Worm (Caenorhabditis elegans) whole organism, young adult: ENCODE results near the gene C18D11.6.

ENCODE experiments used
- B0261.1 ChIP-seq: sonication (generic microtip); optimal IDR thresholded peaks from 2 replicates; lab custom pipeline; 2016; ENCODE audit warnings: mild to moderate bottlenecking, missing genetic modification characterization, moderate library complexity, missing compliant biosample characterization
- C06A6.2 ChIP-seq: fragments of 200-800 bp; sonication (Bioruptor generic); conservative IDR thresholded peaks from 2 replicates; pipeline ENCODE4 v1.3.6; 2022; ENCODE audit warnings: missing genetic modification characterization, missing compliant biosample characterization
- C17E4.6 ChIP-seq: fragments of 200-800 bp; sonication (Bioruptor generic); IDR thresholded peaks from 2 replicates; pipeline ENCODE4 v1.3.6; 2022; ENCODE audit warnings: missing genetic modification reagents, missing genetic modification characterization, missing compliant biosample characterization
- F10E7.11 ChIP-seq: sonication (generic microtip); optimal IDR thresholded peaks from 2 replicates; lab custom pipeline; 2017; ENCODE audit warnings: mild to moderate bottlenecking, missing genetic modification characterization, moderate library complexity, missing compliant biosample characterization
- F22D6.2 ChIP-seq: sonication (generic microtip); optimal IDR thresholded peaks from 2 replicates; lab custom pipeline; 2016; ENCODE audit warnings: mild to moderate bottlenecking, missing genetic modification characterization, missing compliant biosample characterization
- F52B5.7 ChIP-seq: sonication (generic microtip); optimal IDR thresholded peaks from 2 replicates; lab custom pipeline; 2016; ENCODE audit warnings: mild to moderate bottlenecking, missing genetic modification characterization, missing compliant biosample characterization
- F55B11.4 ChIP-seq: sonication (generic microtip); optimal IDR thresholded peaks from 2 replicates; lab custom pipeline; 2016; ENCODE audit warnings: missing compliant biosample characterization, missing genetic modification characterization, borderline replicate concordance; ENCODE audit not compliant: insufficient read depth
- K11D2.4 ChIP-seq: fragments of 200-800 bp; sonication (Bioruptor generic); IDR thresholded peaks from 2 replicates; pipeline ENCODE4 v1.3.6; 2022; ENCODE audit warnings: missing genetic modification reagents, missing genetic modification characterization, missing compliant biosample characterization
- Y53F4B.3 ChIP-seq: fragments of 200-800 bp; sonication (Bioruptor generic); IDR thresholded peaks from 2 replicates; pipeline ENCODE4 v1.3.6; 2022; ENCODE audit warnings: missing genetic modification reagents, missing genetic modification characterization, missing compliant biosample characterization
- Y56A3A.18 ChIP-seq: fragments of 200-800 bp; sonication (Bioruptor generic); IDR thresholded peaks from 2 replicates; pipeline ENCODE4 v1.3.6; 2022; ENCODE audit warnings: missing genetic modification reagents, missing genetic modification characterization, missing compliant biosample characterization
- Y79H2A.3 ChIP-seq: fragments of 200-800 bp; sonication (Bioruptor generic); conservative IDR thresholded peaks from 2 replicates; pipeline ENCODE4 v1.3.6; 2022; ENCODE audit warnings: missing genetic modification reagents, missing genetic modification characterization, missing compliant biosample characterization
- Y95B8A.8 ChIP-seq: fragments of 200-800 bp; sonication (Bioruptor generic); IDR thresholded peaks from 2 replicates; pipeline ENCODE4 v1.3.6; 2022; ENCODE audit warnings: missing genetic modification reagents, missing genetic modification characterization, missing compliant biosample characterization
- ZK185.1 ChIP-seq: sonication (generic microtip); optimal IDR thresholded peaks from 2 replicates; lab custom pipeline; 2016; ENCODE audit warnings: mild to moderate bottlenecking, missing genetic modification characterization, missing compliant biosample characterization; ENCODE audit not compliant: poor library complexity, severe bottlenecking
- ama-1 ChIP-seq, 3 experiments: fragments of 150-350 bp in 1 of 3; sonication (generic microtip) in 2 of 3; optimal IDR thresholded peaks; 2 replicates each; lab custom pipeline; 2014 to 2018; ENCODE audit warnings: missing biosample characterization in 2 of 3, missing genetic modification characterization in 2 of 3, missing genetic modification reagents in 2 of 3
- aptf-3 ChIP-seq: fragments of 200-800 bp; sonication (Bioruptor generic); IDR thresholded peaks from 2 replicates; pipeline ENCODE4 v1.3.6; 2022; ENCODE audit warnings: missing genetic modification characterization, missing compliant biosample characterization
- athp-1 ChIP-seq: sonication (generic microtip); optimal IDR thresholded peaks from 2 replicates; lab custom pipeline; 2017; ENCODE audit warnings: mild to moderate bottlenecking, missing genetic modification characterization, missing compliant biosample characterization
- attf-3 ChIP-seq: fragments of 200-800 bp; sonication (Bioruptor generic); conservative IDR thresholded peaks from 2 replicates; pipeline ENCODE4 v1.3.6; 2022; ENCODE audit warnings: missing genetic modification reagents, missing genetic modification characterization, missing compliant biosample characterization
- attf-5 ChIP-seq: fragments of 200-800 bp; sonication (Bioruptor generic); optimal IDR thresholded peaks from 2 replicates; lab custom pipeline; 2018; ENCODE audit warnings: mild to moderate bottlenecking, missing genetic modification characterization, missing compliant biosample characterization
- attf-6 ChIP-seq: fragments of 200-800 bp; sonication (Bioruptor generic); IDR thresholded peaks from 2 replicates; pipeline ENCODE4 v1.3.6; 2022; ENCODE audit warnings: missing genetic modification reagents, missing genetic modification characterization, missing compliant biosample characterization
- bed-1 ChIP-seq: fragments of 200-800 bp; sonication (Bioruptor generic); IDR thresholded peaks from 2 replicates; pipeline ENCODE4 v1.3.6; 2022; ENCODE audit warnings: missing genetic modification reagents, missing genetic modification characterization, missing compliant biosample characterization
- ceh-27 ChIP-seq: fragments of 200-800 bp; sonication (Bioruptor generic); optimal IDR thresholded peaks from 2 replicates; lab custom pipeline; 2018; ENCODE audit warnings: mild to moderate bottlenecking, missing genetic modification characterization, moderate library complexity, missing compliant biosample characterization
- ceh-40 ChIP-seq: fragments of 200-800 bp; sonication (Bioruptor generic); IDR thresholded peaks from 2 replicates; pipeline ENCODE4 v1.3.6; 2022; ENCODE audit warnings: missing genetic modification characterization, missing compliant biosample characterization
- ceh-79 ChIP-seq: sonication (generic microtip); optimal IDR thresholded peaks from 2 replicates; lab custom pipeline; 2017; ENCODE audit warnings: mild to moderate bottlenecking, missing genetic modification characterization, missing compliant biosample characterization
- ceh-91 ChIP-seq: fragments of 200-800 bp; sonication (Bioruptor generic); IDR thresholded peaks from 2 replicates; pipeline ENCODE4 v1.3.6; 2022; ENCODE audit warnings: missing genetic modification reagents, missing genetic modification characterization, missing compliant biosample characterization
- die-1 ChIP-seq: sonication (generic microtip); optimal IDR thresholded peaks from 2 replicates; lab custom pipeline; 2016; ENCODE audit warnings: missing genotype, mild to moderate bottlenecking, missing genetic modification characterization, missing compliant biosample characterization
- fkh-3 ChIP-seq: sonication (generic microtip); optimal IDR thresholded peaks from 2 replicates; lab custom pipeline; 2016; ENCODE audit warnings: mild to moderate bottlenecking, missing genetic modification characterization, missing compliant biosample characterization
- gei-17 ChIP-seq: fragments of 200-800 bp; sonication (Bioruptor generic); optimal IDR thresholded peaks from 2 replicates; lab custom pipeline; 2018; ENCODE audit warnings: mild to moderate bottlenecking, missing genetic modification characterization, missing compliant biosample characterization
- hmg-1.2 ChIP-seq: fragments of 200-800 bp; sonication (Bioruptor generic); IDR thresholded peaks from 2 replicates; pipeline ENCODE4 v1.3.6; 2022; ENCODE audit warnings: missing genetic modification reagents, missing genetic modification characterization, missing compliant biosample characterization
- lag-1 ChIP-seq: fragments of 200-800 bp; sonication (Bioruptor generic); IDR thresholded peaks from 2 replicates; pipeline ENCODE4 v1.3.6; 2022; ENCODE audit warnings: missing genetic modification reagents, missing genetic modification characterization, missing compliant biosample characterization
- let-607 ChIP-seq, 2 experiments: fragments of 200-800 bp in 1 of 2; sonication (Bioruptor generic) in 1 of 2; sonication (generic microtip) in 1 of 2; optimal IDR thresholded peaks; 2 replicates each; lab custom pipeline; 2016 to 2018; ENCODE audit warnings: mild to moderate bottlenecking in 2 of 2, missing compliant biosample characterization in 2 of 2, missing genetic modification characterization in 2 of 2, moderate library complexity in 2 of 2, missing genotype in 1 of 2
- lsl-1 ChIP-seq: fragments of 200-800 bp; sonication (Bioruptor generic); optimal IDR thresholded peaks from 2 replicates; lab custom pipeline; 2018; ENCODE audit warnings: mild to moderate bottlenecking, missing genetic modification characterization, moderate library complexity, missing compliant biosample characterization
- madf-10 ChIP-seq: sonication (generic microtip); optimal IDR thresholded peaks from 2 replicates; lab custom pipeline; 2016; ENCODE audit warnings: mild to moderate bottlenecking, missing genetic modification characterization, missing compliant biosample characterization
- madf-3 ChIP-seq: fragments of 200-800 bp; sonication (Bioruptor generic); IDR thresholded peaks from 2 replicates; pipeline ENCODE4 v1.3.6; 2022; ENCODE audit warnings: missing genetic modification reagents, missing genetic modification characterization, missing compliant biosample characterization
- nfya-2 ChIP-seq: fragments of 200-800 bp; sonication (Bioruptor generic); IDR thresholded peaks from 2 replicates; pipeline ENCODE4 v1.3.6; 2022; ENCODE audit warnings: missing genetic modification reagents, missing genetic modification characterization, missing compliant biosample characterization
- nfyb-1 ChIP-seq: fragments of 200-800 bp; sonication (Bioruptor generic); IDR thresholded peaks from 2 replicates; pipeline ENCODE4 v1.3.6; 2022; ENCODE audit warnings: missing genetic modification reagents, missing genetic modification characterization, missing compliant biosample characterization
- nhr-120 ChIP-seq: fragments of 200-800 bp; sonication (Bioruptor generic); IDR thresholded peaks from 2 replicates; pipeline ENCODE4 v1.3.6; 2022; ENCODE audit warnings: missing genetic modification characterization, missing compliant biosample characterization
- nhr-179 ChIP-seq: sonication (generic microtip); optimal IDR thresholded peaks from 2 replicates; lab custom pipeline; 2016; ENCODE audit warnings: mild to moderate bottlenecking, missing genetic modification characterization, missing compliant biosample characterization
- pha-4 ChIP-seq: fragments of 150-350 bp; sonication (generic microtip); optimal IDR thresholded peaks from 2 replicates; lab custom pipeline; 2014; ENCODE audit warnings: missing biosample characterization, missing genetic modification reagents, missing genetic modification characterization
- rec-8 ChIP-seq, 2 experiments: sonication (generic microtip); optimal IDR thresholded peaks; 2 replicates each; lab custom pipeline; 2016; ENCODE audit warnings: mild to moderate bottlenecking in 2 of 2, missing genetic modification characterization in 2 of 2, missing genetic modification reagents in 2 of 2, missing genotype in 2 of 2, missing biosample characterization in 1 of 2, missing compliant biosample characterization in 1 of 2, moderate library complexity in 1 of 2
- rpc-1 ChIP-seq, 2 experiments: fragments of 150-350 bp in 1 of 2; sonication (generic microtip) in 1 of 2; optimal IDR thresholded peaks; 2 replicates each; lab custom pipeline; 2014 to 2018; ENCODE audit warnings: missing biosample characterization in 1 of 2, missing genetic modification characterization in 1 of 2, missing genetic modification reagents in 1 of 2, missing genotype in 1 of 2
- sea-2 ChIP-seq: fragments of 200-800 bp; sonication (Bioruptor generic); IDR thresholded peaks from 2 replicates; pipeline ENCODE4 v1.3.6; 2022; ENCODE audit warnings: missing genetic modification characterization, missing compliant biosample characterization
- snpc-1.3 ChIP-seq: sonication (generic microtip); optimal IDR thresholded peaks from 2 replicates; lab custom pipeline; 2017; ENCODE audit warnings: missing genetic modification characterization, mild to moderate bottlenecking, missing compliant biosample characterization, antibody characterized with exemption, moderate library complexity, missing genotype, missing genetic modification reagents; ENCODE audit not compliant: insufficient read depth
- snpc-3.4 ChIP-seq: sonication (generic microtip); optimal IDR thresholded peaks from 2 replicates; lab custom pipeline; 2017; ENCODE audit warnings: missing genetic modification characterization, mild to moderate bottlenecking, missing compliant biosample characterization, antibody characterized with exemption, moderate library complexity, missing genotype, missing genetic modification reagents
- sptf-2 ChIP-seq: fragments of 200-800 bp; sonication (Bioruptor generic); optimal IDR thresholded peaks from 2 replicates; lab custom pipeline; 2018; ENCODE audit warnings: mild to moderate bottlenecking, missing genetic modification characterization, missing compliant biosample characterization
- xnd-1 ChIP-seq: sonication (generic microtip); optimal IDR thresholded peaks from 2 replicates; lab custom pipeline; 2016; ENCODE audit warnings: missing genotype, missing genetic modification reagents, missing genetic modification characterization, missing compliant biosample characterization
- zfh-2 ChIP-seq: fragments of 200-800 bp; sonication (Bioruptor generic); conservative IDR thresholded peaks from 2 replicates; pipeline ENCODE4 v1.3.6; 2022; ENCODE audit warnings: missing genetic modification reagents, missing genetic modification characterization, missing compliant biosample characterization
- zim-3 ChIP-seq: sonication (generic microtip); optimal IDR thresholded peaks from 2 replicates; lab custom pipeline; 2017; ENCODE audit warnings: mild to moderate bottlenecking, missing genetic modification characterization, moderate library complexity, missing compliant biosample characterization
- ztf-25 ChIP-seq: fragments of 200-800 bp; sonication (Bioruptor generic); IDR thresholded peaks from 2 replicates; pipeline ENCODE4 v1.3.6; 2022; ENCODE audit warnings: missing genetic modification reagents, missing genetic modification characterization, missing compliant biosample characterization

C18D11.6 gene

DNA sequence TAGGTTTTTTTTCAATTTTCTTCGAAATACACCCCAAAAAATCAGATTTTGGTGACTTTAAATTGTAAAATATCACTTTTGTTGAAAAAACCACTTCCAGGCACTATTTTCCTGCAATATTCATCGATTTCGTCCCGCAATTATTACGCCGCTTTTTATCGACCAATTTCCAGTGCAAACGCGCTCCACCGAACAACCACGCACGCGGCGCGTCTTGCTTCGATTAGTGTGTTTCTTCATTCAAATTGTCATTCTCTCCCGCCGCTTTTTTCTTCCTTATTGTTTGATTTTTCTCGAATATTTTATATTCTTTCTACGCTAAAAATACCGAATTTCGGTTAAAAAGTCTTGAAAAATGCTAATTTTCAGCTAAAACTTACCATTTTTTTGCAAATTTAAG lies 15.3 kb downstream of the C18D11.6 start (continued):
- TF ChIP-seq sptf-2 (GFP tag; lab: Kevin White, UChicago) (no peak), ceh-40 (no peak), zim-3 (tag; lab: Kevin White, UChicago) (no peak), Y79H2A.3 (GFP tag; lab: Robert Waterston, UW) (no peak), Y56A3A.18 (no peak), aptf-3 (GFP tag; lab: Robert Waterston, UW) (no peak), attf-6 (no peak), ama-1 (optimal IDR thresholded peaks at IDR 0.05; lab: Kevin White, UChicago) (no peak), ama-1 (GFP tag; optimal IDR thresholded peaks at IDR 0.05; lab: Kevin White, UChicago) (no peak), ceh-91 (no peak), zfh-2 (GFP tag; lab: Robert Waterston, UW) (no peak), ZK185.1 (tag; lab: Kevin White, UChicago) (no peak), athp-1 (tag; lab: Kevin White, UChicago) (peak; percentile 78), rec-8 (tag; optimal IDR thresholded peaks at IDR 0.05; lab: Kevin White, UChicago) (no peak), die-1 (tag; lab: Kevin White, UChicago) (no peak), attf-5 (GFP tag; lab: Kevin White, UChicago) (peak; percentile 76), ceh-79 (no peak), gei-17 (no peak), lsl-1 (peak; percentile 15), Y53F4B.3 (GFP tag; lab: Robert Waterston, UW) (no peak), rpc-1 (optimal IDR thresholded peaks at IDR 0.05; lab: Kevin White, UChicago) (no peak), rpc-1 (tag; optimal IDR thresholded peaks at IDR 0.05; lab: Kevin White, UChicago) (no peak), lag-1 (GFP tag; lab: Robert Waterston, UW) (no peak), nfyb-1 (GFP tag; lab: Robert Waterston, UW) (peak; percentile 31; the same call in 1 of the 2 replicates), nhr-120 (GFP tag; lab: Robert Waterston, UW) (no peak), let-607 (tag; optimal IDR thresholded peaks at IDR 0.05; lab: Kevin White, UChicago) (no peak), F22D6.2 (tag; lab: Kevin White, UChicago) (no peak), F10E7.11 (tag; lab: Kevin White, UChicago) (no peak), attf-3 (GFP tag; lab: Robert Waterston, UW) (no peak), sea-2 (no peak), snpc-3.4 (tag; lab: Kevin White, UChicago) (no peak), pha-4 (no peak), madf-3 (GFP tag; lab: Robert Waterston, UW) (no peak), nfya-2 (GFP tag; lab: Robert Waterston, UW) (no peak), F52B5.7 (tag; lab: Kevin White, UChicago) (no peak), xnd-1 (tag; lab: Kevin White, UChicago) (no peak), hmg-1.2 (GFP tag; lab: Robert Waterston, UW) (peak; percentile 22; the same call in 1 of the 2 replicates), K11D2.4 (GFP tag; lab: Robert Waterston, UW) (no peak), Y95B8A.8 (GFP tag; lab: Robert Waterston, UW) (no peak), fkh-3 (no peak), B0261.1 (tag; lab: Kevin White, UChicago) (no peak), bed-1 (GFP tag; lab: Robert Waterston, UW) (no peak), nhr-179 (no peak), ztf-25 (GFP tag; lab: Robert Waterston, UW) (no peak), ceh-27 (peak; percentile 55), C17E4.6 (no peak), madf-10 (tag; lab: Kevin White, UChicago) (no peak), snpc-1.3 (no peak), F55B11.4 (tag; lab: Kevin White, UChicago) (no peak), C06A6.2 (GFP tag; lab: Robert Waterston, UW) (no peak)
